Fruit fly (Drosophila melanogaster): Measurements from ENCODE around the gene HGTX.

dm6 chr3L:14634019-14634772 lies 34.9 kb upstream of the HGTX start:
- no peak for TF ChIP-seq insv (optimal IDR thresholded peaks at IDR 0.05)
- no peak for TF ChIP-seq Myc (optimal IDR thresholded peaks at IDR 0.05)
- no peak for TF ChIP-seq h (optimal IDR thresholded peaks at IDR 0.05)
- TF ChIP-seq psq (optimal IDR thresholded peaks at IDR 0.05) = no peak
- no peak for TF ChIP-seq ttk (optimal IDR thresholded peaks at IDR 0.05)
- TF ChIP-seq Sin3A (optimal IDR thresholded peaks at IDR 0.05) = no peak

Data from Kc167 (cell line).